Worm (Caenorhabditis elegans): ENCODE data around the gene Y25C1A.7.

Gene Y25C1A.7

ce11 chrII:3102018-3102417 lies 31.2 kb upstream of the Y25C1A.7 start, which contains the start of gene clec-121:
TSS of gene clec-121 (plus strand) at chrII:3102318.
- no peak for TF ChIP-seq nhr-129 (tag; optimal IDR thresholded peaks at IDR 0.05)
- no peak for TF ChIP-seq ceh-82 (tag; optimal IDR thresholded peaks at IDR 0.05)
- TF ChIP-seq skn-1 (tag; optimal IDR thresholded peaks at IDR 0.05) = no peak
- no peak for TF ChIP-seq unc-55 (GFP tag; optimal IDR thresholded peaks at IDR 0.05)

ce11 chrII:3100546-3100945 lies 29.7 kb upstream of the Y25C1A.7 start, which contains the start of gene srg-24:
TSS of gene srg-24 (minus strand) at chrII:3100646.
- no peak for TF ChIP-seq crh-2 (tag; optimal IDR thresholded peaks at IDR 0.05)
- TF ChIP-seq mdl-1 (tag; optimal IDR thresholded peaks at IDR 0.05) = no peak
- TF ChIP-seq ceh-16 (tag; optimal IDR thresholded peaks at IDR 0.05) = no peak
- no peak for TF ChIP-seq C34F6.9 (tag; optimal IDR thresholded peaks at IDR 0.05)

- TF ChIP-seq unc-39 (tag; optimal IDR thresholded peaks at IDR 0.05) (no peak), F13H6.1 (tag; optimal IDR thresholded peaks at IDR 0.05) (no peak), lin-13 (GFP tag; optimal IDR thresholded peaks at IDR 0.05) (no peak), unc-55 (GFP tag; optimal IDR thresholded peaks at IDR 0.05) (no peak), ztf-1 (GFP tag; conservative IDR thresholded peaks at IDR 0.05) (no peak)
Observed at ce11 chrII:3096857-3097256, 26.0 kb upstream of the Y25C1A.7 start, which contains the start of gene Y25C1A.14. TSS of gene Y25C1A.14 (minus strand) at chrII:3096957.

- no peak for TF ChIP-seq blmp-1 (tag; optimal IDR thresholded peaks at IDR 0.05; ENCODE audit: insufficient read depth)
- no peak for TF ChIP-seq mbf-1 (tag; optimal IDR thresholded peaks at IDR 0.05)
- TF ChIP-seq nhr-10 (tag; optimal IDR thresholded peaks at IDR 0.05) = no peak
- no peak for TF ChIP-seq aly-2 (tag; optimal IDR thresholded peaks at IDR 0.05)
- TF ChIP-seq sem-4 (tag; optimal IDR thresholded peaks at IDR 0.05) = no peak
- TF ChIP-seq ceh-16 (tag; optimal IDR thresholded peaks at IDR 0.05) = no peak
- no peak for TF ChIP-seq sma-9 (GFP tag; optimal IDR thresholded peaks at IDR 0.05)
- no peak for TF ChIP-seq sma-9 (tag; optimal IDR thresholded peaks at IDR 0.05)
- TF ChIP-seq zag-1 (tag; optimal IDR thresholded peaks at IDR 0.05) = no peak
- TF ChIP-seq unc-55 (GFP tag; optimal IDR thresholded peaks at IDR 0.05) = no peak
- TF ChIP-seq lin-13 (GFP tag; optimal IDR thresholded peaks at IDR 0.05) = no peak
- no peak for TF ChIP-seq R02D3.7 (tag; optimal IDR thresholded peaks at IDR 0.05)
Observed at ce11 chrII:3096060-3096459, 25.2 kb upstream of the Y25C1A.7 start, which contains the start of gene srg-23. TSS of gene srg-23 (minus strand) at chrII:3096160.

- no peak for TF ChIP-seq nhr-21 (tag; optimal IDR thresholded peaks at IDR 0.05)
- no peak for TF ChIP-seq lin-13 (GFP tag; optimal IDR thresholded peaks at IDR 0.05)
- TF ChIP-seq C34F6.9 (tag; optimal IDR thresholded peaks at IDR 0.05) = no peak
- no peak for TF ChIP-seq nhr-25 (tag; optimal IDR thresholded peaks at IDR 0.05)
- no peak for TF ChIP-seq nhr-12 (tag; optimal IDR thresholded peaks at IDR 0.05)
- TF ChIP-seq unc-55 (GFP tag; optimal IDR thresholded peaks at IDR 0.05) = no peak
- TF ChIP-seq mdl-1 (tag; optimal IDR thresholded peaks at IDR 0.05) = no peak
- no peak for TF ChIP-seq ZK546.5 (tag; optimal IDR thresholded peaks at IDR 0.05)
- TF ChIP-seq skn-1 (tag; optimal IDR thresholded peaks at IDR 0.05) = no peak
- TF ChIP-seq mbf-1 (tag; optimal IDR thresholded peaks at IDR 0.05) = no peak
- no peak for TF ChIP-seq egl-27 (tag; optimal IDR thresholded peaks at IDR 0.05)
- TF ChIP-seq fos-1 (tag; optimal IDR thresholded peaks at IDR 0.05) = no peak
- no peak for TF ChIP-seq peb-1 (tag; optimal IDR thresholded peaks at IDR 0.05)
Observed at ce11 chrII:3093352-3093751, 22.5 kb upstream of the Y25C1A.7 start, which contains the start of gene srg-22. TSS of gene srg-22 (minus strand) at chrII:3093452.

- TF ChIP-seq egl-27 (tag; optimal IDR thresholded peaks at IDR 0.05) (no peak), skn-1 (tag; optimal IDR thresholded peaks at IDR 0.05) (no peak), lsy-2 (tag; optimal IDR thresholded peaks at IDR 0.05) (no peak), R02D3.7 (tag; optimal IDR thresholded peaks at IDR 0.05) (no peak), nhr-12 (tag; optimal IDR thresholded peaks at IDR 0.05) (no peak), elt-3 (tag; optimal IDR thresholded peaks at IDR 0.05) (no peak), aly-2 (tag; optimal IDR thresholded peaks at IDR 0.05) (no peak), ceh-16 (tag; optimal IDR thresholded peaks at IDR 0.05) (no peak), nhr-129 (tag; optimal IDR thresholded peaks at IDR 0.05) (no peak)
Observed at ce11 chrII:3091268-3091667, 20.4 kb upstream of the Y25C1A.7 start, which contains the start of gene srg-21. TSS of gene srg-21 (minus strand) at chrII:3091368.

- TF ChIP-seq C34F6.9 (tag; optimal IDR thresholded peaks at IDR 0.05) = no peak
- no peak for TF ChIP-seq nhr-10 (tag; optimal IDR thresholded peaks at IDR 0.05)
- no peak for TF ChIP-seq mbf-1 (tag; optimal IDR thresholded peaks at IDR 0.05)
- TF ChIP-seq aly-2 (tag; optimal IDR thresholded peaks at IDR 0.05) = no peak
- TF ChIP-seq ztf-4 (tag; optimal IDR thresholded peaks at IDR 0.05) = no peak
- TF ChIP-seq unc-62 (GFP tag; optimal IDR thresholded peaks at IDR 0.05) = no peak
- no peak for TF ChIP-seq egl-27 (tag; optimal IDR thresholded peaks at IDR 0.05)
- no peak for TF ChIP-seq ZK546.5 (tag; optimal IDR thresholded peaks at IDR 0.05)
- TF ChIP-seq nhr-129 (tag; optimal IDR thresholded peaks at IDR 0.05) = no peak
- TF ChIP-seq ceh-82 (tag; optimal IDR thresholded peaks at IDR 0.05) = no peak
- no peak for TF ChIP-seq elt-1 (tag; optimal IDR thresholded peaks at IDR 0.05)
- no peak for TF ChIP-seq blmp-1 (tag; optimal IDR thresholded peaks at IDR 0.05; ENCODE audit: insufficient read depth)
- no peak for TF ChIP-seq F13H6.1 (tag; optimal IDR thresholded peaks at IDR 0.05)
- TF ChIP-seq lsy-2 (tag; optimal IDR thresholded peaks at IDR 0.05) = no peak
Observed at ce11 chrII:3087134-3087533, 16.3 kb upstream of the Y25C1A.7 start.
